Fruit fly (Drosophila melanogaster): ENCODE results near the gene ncd.
A peak's percentile ranks its signal among the peaks of the same experiment; 100 is the strongest.

The ncd gene

dm6 chr3R:29798966-29799680 is 7.8 kb downstream of the ncd start, which contains the start of the genes Rnb and Drice (continued):
- TF ChIP-seq CG15269 (tag; optimal IDR thresholded peaks at IDR 0.05) (no peak), CG7357 (GFP tag; IDR thresholded peaks at IDR 0.05) (no peak), Awh (GFP tag; IDR thresholded peaks at IDR 0.05) (no peak), CG11093 (GFP tag; IDR thresholded peaks at IDR 0.05) (no peak), CG1602 (GFP tag; optimal IDR thresholded peaks at IDR 0.05) (peak; percentile 39), CG8281 (tag; optimal IDR thresholded peaks at IDR 0.05) (peak; percentile 40), Doc2 (GFP tag; IDR thresholded peaks at IDR 0.05) (no peak), Med (GFP tag) (peak; percentile 85), Bteb2 (GFP tag; optimal IDR thresholded peaks at IDR 0.05) (no peak), E2f2 (GFP tag; IDR thresholded peaks at IDR 0.05) (peak; percentile 63), salm (tag; optimal IDR thresholded peaks at IDR 0.05) (no peak), CoRest (tag; optimal IDR thresholded peaks at IDR 0.05) (peak; percentile 75), Adf1 (GFP tag; IDR thresholded peaks at IDR 0.05) (no peak), Ptx1 (GFP tag; IDR thresholded peaks at IDR 0.05) (peak; percentile 55), stwl (tag; optimal IDR thresholded peaks at IDR 0.05) (peak; percentile 6), Usf (GFP tag; optimal IDR thresholded peaks at IDR 0.05) (no peak), esg (GFP tag; conservative IDR thresholded peaks at IDR 0.05) (no peak), dati (GFP tag; IDR thresholded peaks at IDR 0.05) (no peak), CG10274 (GFP tag; optimal IDR thresholded peaks at IDR 0.05) (no peak), CG9932 (GFP tag; IDR thresholded peaks at IDR 0.05) (peak; percentile 72), CG2116 (GFP tag; optimal IDR thresholded peaks at IDR 0.05) (peak; percentile 58), HLHmδ (GFP tag; optimal IDR thresholded peaks at IDR 0.05) (no peak), nmo (GFP tag; optimal IDR thresholded peaks at IDR 0.05) (peak; percentile 68), CG12155 (GFP tag; optimal IDR thresholded peaks at IDR 0.05) (no peak), CG12659 (GFP tag; optimal IDR thresholded peaks at IDR 0.05) (peak; percentile 73), Spps (tag; optimal IDR thresholded peaks at IDR 0.05) (peak; percentile 26), eve (GFP tag; optimal IDR thresholded peaks at IDR 0.05) (no peak), lilli (GFP tag; optimal IDR thresholded peaks at IDR 0.05) (peak; percentile 48), hth (optimal IDR thresholded peaks at IDR 0.05) (no peak), abd-A (tag; optimal IDR thresholded peaks at IDR 0.05) (no peak), CG34422 (GFP tag; IDR thresholded peaks at IDR 0.05) (no peak), oc (tag; optimal IDR thresholded peaks at IDR 0.05) (no peak), CG7372 (GFP tag; IDR thresholded peaks at IDR 0.05) (no peak), insv (GFP tag; optimal IDR thresholded peaks at IDR 0.05) (peak in 1 of 2 experiments; percentile 10), CG4404 (GFP tag; IDR thresholded peaks at IDR 0.05) (no peak), Dbx (GFP tag; IDR thresholded peaks at IDR 0.05) (peak; percentile 31; the same call in 1 of the 3 replicates), Asciz (GFP tag; optimal IDR thresholded peaks at IDR 0.05) (no peak), ssp (GFP tag; IDR thresholded peaks at IDR 0.05) (peak; percentile 35), D19B (GFP tag; optimal IDR thresholded peaks at IDR 0.05) (no peak), bowl (GFP tag; IDR thresholded peaks at IDR 0.05) (no peak), ci (GFP tag; IDR thresholded peaks at IDR 0.05) (no peak), Sin3A (optimal IDR thresholded peaks at IDR 0.05) (peak; percentile 77), CG8388 (GFP tag; optimal IDR thresholded peaks at IDR 0.05) (no peak), eyg (GFP tag; optimal IDR thresholded peaks at IDR 0.05) (no peak), CG15601 (tag; optimal IDR thresholded peaks at IDR 0.05) (peak; percentile 45), CG1233 (GFP tag; optimal IDR thresholded peaks at IDR 0.05) (peak; percentile 63), danr (GFP tag; IDR thresholded peaks at IDR 0.05) (no peak), CG11398 (GFP tag; optimal IDR thresholded peaks at IDR 0.05) (no peak), mld (GFP tag; IDR thresholded peaks at IDR 0.05; ENCODE audit: partially characterized antibody) (no peak), CG13894 (tag; optimal IDR thresholded peaks at IDR 0.05) (no peak), Ssrp (tag; optimal IDR thresholded peaks at IDR 0.05) (peak; percentile 18)

Measured in whole organism, embryonic.